Fruit fly (Drosophila melanogaster) whole organism, prepupa: Measurements from ENCODE around the gene Shc.

Experiments
- CG11294 ChIP-seq: fragments of 200-800 bp; sonication (Bioruptor generic); IDR thresholded peaks from 2 replicates; pipeline ENCODE4 v1.3.6; 2022; ENCODE audit warnings: missing biosample characterization, missing genetic modification characterization
- CG3032 ChIP-seq: fragments of 200-800 bp; optimal IDR thresholded peaks from 2 replicates; lab custom pipeline; 2019; ENCODE audit warnings: missing biosample characterization, mild to moderate bottlenecking, missing genetic modification characterization, moderate library complexity
- CG34406 ChIP-seq: fragments of 200-800 bp; sonication (Bioruptor generic); optimal IDR thresholded peaks from 3 replicates; lab custom pipeline; 2016; ENCODE audit warnings: missing biosample characterization, missing genetic modification characterization
- Hr4 ChIP-seq: fragments of 200-800 bp; sonication (Bioruptor generic); optimal IDR thresholded peaks from 3 replicates; lab custom pipeline; 2016; ENCODE audit warnings: missing biosample characterization, missing genetic modification characterization

Shc gene

DNA sequence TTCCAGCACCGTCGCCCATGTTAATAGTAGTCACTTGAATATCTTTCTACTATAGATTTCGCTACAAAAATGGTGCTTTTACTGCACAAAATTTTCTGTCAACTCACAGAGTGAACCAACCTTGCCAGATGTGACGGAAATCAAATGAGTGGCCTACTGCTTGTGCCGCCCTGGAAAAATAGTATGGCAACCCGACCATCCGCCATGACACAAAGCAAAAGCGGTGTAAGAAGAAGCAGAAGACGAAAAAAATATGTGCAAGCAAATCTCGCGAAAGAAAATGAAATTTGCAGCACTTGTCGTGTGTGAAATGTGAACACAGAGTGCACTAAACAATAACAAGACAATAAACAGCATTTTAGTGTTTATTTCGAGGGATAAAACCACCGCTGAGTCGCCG is 50.0 kb downstream of the Shc start, which contains the start of the genes Uch-L5 and Jarid2 (continued):
- TF ChIP-seq CG34406 (no peak), Hr4 (no peak), CG3032 (tag; lab: Kevin White, UChicago) (peak; percentile 27), CG11294 (no peak)
